Fruit fly (Drosophila melanogaster) whole organism, prepupa: ENCODE measurements around the gene Eip75B.

ENCODE experiments used
- Blimp-1 ChIP-seq: fragments of 200-800 bp; sonication (Bioruptor generic); optimal IDR thresholded peaks from 3 replicates; lab custom pipeline; 2017; ENCODE audit warnings: missing biosample characterization, missing genetic modification characterization, mild to moderate bottlenecking, moderate library complexity, missing genetic modification reagents
- CG10631 ChIP-seq: fragments of 200-800 bp; sonication (Bioruptor generic); optimal IDR thresholded peaks from 2 replicates; lab custom pipeline; 2016; ENCODE audit warnings: missing biosample characterization, missing genetic modification characterization
- CG10669 ChIP-seq: fragments of 200-800 bp; sonication (Bioruptor generic); optimal IDR thresholded peaks from 3 replicates; lab custom pipeline; 2018; ENCODE audit warnings: missing biosample characterization, mild to moderate bottlenecking, missing genetic modification characterization, moderate library complexity
- CG11294 ChIP-seq: fragments of 200-800 bp; sonication (Bioruptor generic); IDR thresholded peaks from 2 replicates; pipeline ENCODE4 v1.3.6; 2022; ENCODE audit warnings: missing biosample characterization, missing genetic modification characterization
- CG11762 ChIP-seq: fragments of 200-800 bp; sonication (Bioruptor generic); optimal IDR thresholded peaks from 3 replicates; lab custom pipeline; 2016; ENCODE audit warnings: missing biosample characterization, missing genetic modification characterization; ENCODE audit not compliant: insufficient read depth
- CG16779 ChIP-seq: fragments of 200-800 bp; sonication (Bioruptor generic); optimal IDR thresholded peaks from 3 replicates; lab custom pipeline; 2017; ENCODE audit warnings: missing biosample characterization, mild to moderate bottlenecking, missing genetic modification characterization
- CG31627 ChIP-seq: fragments of 200-800 bp; sonication (Bioruptor generic); optimal IDR thresholded peaks from 3 replicates; lab custom pipeline; 2016; ENCODE audit warnings: missing biosample characterization, missing genetic modification characterization
- CG32006 ChIP-seq: fragments of 200-800 bp; sonication (Bioruptor generic); optimal IDR thresholded peaks from 3 replicates; lab custom pipeline; 2017; ENCODE audit warnings: missing biosample characterization, mild to moderate bottlenecking, missing genetic modification characterization
- CG34406 ChIP-seq: fragments of 200-800 bp; sonication (Bioruptor generic); optimal IDR thresholded peaks from 3 replicates; lab custom pipeline; 2016; ENCODE audit warnings: missing biosample characterization, missing genetic modification characterization
- CG6163 ChIP-seq: fragments of 200-800 bp; sonication (Bioruptor generic); IDR thresholded peaks from 3 replicates; pipeline ENCODE4 v1.3.6; 2022; ENCODE audit warnings: missing biosample characterization, missing genetic modification characterization
- CG6792 ChIP-seq: fragments of 200-800 bp; sonication (Bioruptor generic); optimal IDR thresholded peaks from 3 replicates; lab custom pipeline; 2016; ENCODE audit warnings: missing biosample characterization, missing genetic modification characterization
- CG6808 ChIP-seq: fragments of 200-800 bp; sonication (Bioruptor generic); optimal IDR thresholded peaks from 3 replicates; lab custom pipeline; 2017; ENCODE audit warnings: missing biosample characterization, missing genetic modification characterization, mild to moderate bottlenecking, moderate library complexity, missing genetic modification reagents
- CG6854 ChIP-seq: fragments of 200-800 bp; sonication (Bioruptor generic); optimal IDR thresholded peaks from 2 replicates; lab custom pipeline; 2017; ENCODE audit warnings: missing biosample characterization, mild to moderate bottlenecking, missing genetic modification characterization
- CG7368 ChIP-seq: fragments of 200-800 bp; sonication (Bioruptor generic); optimal IDR thresholded peaks from 3 replicates; lab custom pipeline; 2016; ENCODE audit warnings: missing biosample characterization, missing genetic modification characterization
- CG8319 ChIP-seq: fragments of 200-800 bp; sonication (Bioruptor generic); optimal IDR thresholded peaks from 3 replicates; lab custom pipeline; 2016; ENCODE audit warnings: missing biosample characterization, missing genetic modification characterization
- CG8632 ChIP-seq: fragments of 200-800 bp; sonication (Bioruptor generic); optimal IDR thresholded peaks from 3 replicates; lab custom pipeline; 2016; ENCODE audit warnings: missing biosample characterization, missing genetic modification characterization
- CG9139 ChIP-seq: fragments of 200-800 bp; sonication (Bioruptor generic); optimal IDR thresholded peaks from 3 replicates; lab custom pipeline; 2017; ENCODE audit warnings: missing biosample characterization, mild to moderate bottlenecking, missing genetic modification characterization
- Eip78C ChIP-seq: fragments of 200-800 bp; sonication (Bioruptor generic); peaks from one replicate; lab custom pipeline; 2016; ENCODE audit warnings: missing biosample characterization, missing genetic modification characterization
- Eip93F ChIP-seq: fragments of 200-800 bp; sonication (Bioruptor generic); optimal IDR thresholded peaks from 2 replicates; lab custom pipeline; 2016; ENCODE audit warnings: missing biosample characterization, mild to moderate bottlenecking, missing genetic modification characterization
- Ets21C ChIP-seq: fragments of 200-800 bp; sonication (Bioruptor generic); optimal IDR thresholded peaks from 3 replicates; lab custom pipeline; 2016; ENCODE audit warnings: missing biosample characterization, missing genetic modification characterization
- Ets96B ChIP-seq: fragments of 200-800 bp; optimal IDR thresholded peaks from 2 replicates; lab custom pipeline; 2019; ENCODE audit warnings: missing biosample characterization, mild to moderate bottlenecking, missing genetic modification characterization, moderate library complexity
- Gug ChIP-seq: fragments of 200-800 bp; sonication (Bioruptor generic); IDR thresholded peaks from 2 replicates; pipeline ENCODE4 v1.3.6; 2022; ENCODE audit warnings: missing biosample characterization, missing genetic modification characterization
- Hr39 ChIP-seq: fragments of 200-800 bp; sonication (Bioruptor generic); optimal IDR thresholded peaks from 2 replicates; lab custom pipeline; 2016; ENCODE audit warnings: missing biosample characterization, missing genetic modification characterization
- Hr4 ChIP-seq: fragments of 200-800 bp; sonication (Bioruptor generic); optimal IDR thresholded peaks from 3 replicates; lab custom pipeline; 2016; ENCODE audit warnings: missing biosample characterization, missing genetic modification characterization
- Lpt ChIP-seq: fragments of 200-800 bp; sonication (Bioruptor generic); optimal IDR thresholded peaks from 3 replicates; lab custom pipeline; 2016; ENCODE audit warnings: missing biosample characterization, missing genetic modification characterization
- Met ChIP-seq: fragments of 200-800 bp; sonication (Bioruptor generic); optimal IDR thresholded peaks from 3 replicates; lab custom pipeline; 2016; ENCODE audit warnings: missing biosample characterization, missing genetic modification characterization
- Sox14 ChIP-seq: fragments of 200-800 bp; sonication (Bioruptor generic); optimal IDR thresholded peaks from 3 replicates; lab custom pipeline; 2016; ENCODE audit warnings: missing biosample characterization, missing genetic modification characterization
- Sox15 ChIP-seq: fragments of 200-800 bp; sonication (Bioruptor generic); optimal IDR thresholded peaks from 3 replicates; lab custom pipeline; 2016; ENCODE audit warnings: missing biosample characterization, missing genetic modification characterization
- achi ChIP-seq: fragments of 200-800 bp; sonication (Bioruptor generic); optimal IDR thresholded peaks from 3 replicates; lab custom pipeline; 2016; ENCODE audit warnings: missing biosample characterization, missing genetic modification characterization
- dac ChIP-seq: fragments of 200-800 bp; sonication (Bioruptor generic); optimal IDR thresholded peaks from 2 replicates; lab custom pipeline; 2017; ENCODE audit warnings: missing biosample characterization, mild to moderate bottlenecking, missing genetic modification characterization
- dsx ChIP-seq: fragments of 200-800 bp; optimal IDR thresholded peaks from 3 replicates; lab custom pipeline; 2019; ENCODE audit warnings: missing biosample characterization, mild to moderate bottlenecking, missing genetic modification characterization, moderate library complexity; ENCODE audit not compliant: poor library complexity, severe bottlenecking
- eg ChIP-seq: fragments of 200-800 bp; sonication (Bioruptor generic); IDR thresholded peaks from 3 replicates; pipeline ENCODE4 v1.3.6; 2022; ENCODE audit warnings: missing biosample characterization, missing genetic modification characterization
- esn ChIP-seq: fragments of 200-800 bp; sonication (Bioruptor generic); optimal IDR thresholded peaks from 2 replicates; lab custom pipeline; 2016; ENCODE audit warnings: missing biosample characterization, mild to moderate bottlenecking, missing genetic modification characterization, moderate library complexity
- fd59A ChIP-seq: fragments of 200-800 bp; sonication (Bioruptor generic); optimal IDR thresholded peaks from 2 replicates; lab custom pipeline; 2017; ENCODE audit warnings: missing biosample characterization, mild to moderate bottlenecking, missing genetic modification characterization, missing genetic modification reagents
- fd85E ChIP-seq: fragments of 200-800 bp; sonication (Bioruptor generic); optimal IDR thresholded peaks from 3 replicates; lab custom pipeline; 2016; ENCODE audit warnings: missing biosample characterization, missing genetic modification characterization
- fkh ChIP-seq: fragments of 200-800 bp; sonication (Bioruptor generic); optimal IDR thresholded peaks from 3 replicates; lab custom pipeline; 2017; ENCODE audit warnings: missing biosample characterization, mild to moderate bottlenecking, missing genetic modification characterization, moderate library complexity
- lz ChIP-seq: fragments of 200-800 bp; sonication (Bioruptor generic); optimal IDR thresholded peaks from 3 replicates; lab custom pipeline; 2016; ENCODE audit warnings: missing biosample characterization, missing genetic modification characterization
- net ChIP-seq: fragments of 200-800 bp; sonication (Bioruptor generic); optimal IDR thresholded peaks from 3 replicates; lab custom pipeline; 2016; ENCODE audit warnings: missing biosample characterization, missing genetic modification characterization
- pdm3 ChIP-seq: fragments of 200-800 bp; sonication (Bioruptor generic); optimal IDR thresholded peaks from 3 replicates; lab custom pipeline; 2016; ENCODE audit warnings: missing biosample characterization, missing genetic modification characterization
- salr ChIP-seq, 2 experiments: fragments of 200-800 bp; sonication (Bioruptor generic); optimal IDR thresholded peaks; 3 replicates each; lab custom pipeline; 2016 to 2018; ENCODE audit warnings: missing biosample characterization in 2 of 2, missing genetic modification characterization in 2 of 2, mild to moderate bottlenecking in 1 of 2
- ss ChIP-seq, 2 experiments: fragments of 200-800 bp; sonication (Bioruptor generic); optimal IDR thresholded peaks; 2 replicates in 1 of 2; 3 replicates in 1 of 2; lab custom pipeline; 2017 to 2018; ENCODE audit warnings: mild to moderate bottlenecking in 2 of 2, missing biosample characterization in 2 of 2, missing genetic modification characterization in 2 of 2, moderate library complexity in 1 of 2
- svp ChIP-seq: fragments of 200-800 bp; sonication (Bioruptor generic); peaks from one replicate; lab custom pipeline; 2016; ENCODE audit warnings: missing biosample characterization, missing genetic modification characterization
- topi ChIP-seq: fragments of 200-800 bp; sonication (Bioruptor generic); optimal IDR thresholded peaks from 3 replicates; lab custom pipeline; 2016; ENCODE audit warnings: missing biosample characterization, missing genetic modification characterization

Gene Eip75B

dm6 chr3L:17929697-17930581 lies 134.6 kb downstream of the Eip75B start:
- TF ChIP-seq svp (GFP tag; lab: Kevin White, UChicago) (peak; percentile 23), Eip93F (GFP tag; lab: Kevin White, UChicago) (no peak), CG10669 (GFP tag; lab: Kevin White, UChicago) (no peak), CG6792 (GFP tag; lab: Kevin White, UChicago) (no peak)

dm6 chr3L:17928106-17928505 lies 136.4 kb downstream of the Eip75B start:
- TF ChIP-seq dac (GFP tag; lab: Kevin White, UChicago) = no peak
- no peak for TF ChIP-seq Ets21C (GFP tag; lab: Kevin White, UChicago)
- peak; percentile 59 for TF ChIP-seq svp (GFP tag; lab: Kevin White, UChicago)

- TF ChIP-seq CG10631 (GFP tag; lab: Kevin White, UChicago) = peak; percentile 54
- TF ChIP-seq dsx (GFP tag; lab: Kevin White, UChicago) = peak; percentile 56
- TF ChIP-seq achi (GFP tag; lab: Kevin White, UChicago) = peak; percentile 46
- no peak for TF ChIP-seq Blimp-1 (GFP tag; lab: Kevin White, UChicago)
- peak; percentile 51 for TF ChIP-seq esn (GFP tag; lab: Kevin White, UChicago)
- TF ChIP-seq CG7368 (GFP tag; lab: Kevin White, UChicago) = peak; percentile 7
- TF ChIP-seq CG16779 = no peak
- no peak for TF ChIP-seq CG8319
- no peak for TF ChIP-seq Hr4 (GFP tag; lab: Kevin White, UChicago)
- TF ChIP-seq Hr39 (GFP tag; lab: Kevin White, UChicago) = no peak
- TF ChIP-seq fd85E (GFP tag; lab: Kevin White, UChicago) = no peak
- peak in 1 of 2 experiments; percentile 66 for TF ChIP-seq ss (GFP tag; optimal IDR thresholded peaks at IDR 0.05; lab: Kevin White, UChicago)
- TF ChIP-seq CG11762 (GFP tag; lab: Kevin White, UChicago) = no peak
- 0 out of 3 replicates have a peak, but pooled peaks have one; percentile 12 for TF ChIP-seq CG6163 (GFP tag; lab: Robert Waterston, UW)
- peak; percentile 40 for TF ChIP-seq Met (GFP tag; lab: Kevin White, UChicago)
- peak; percentile 51 for TF ChIP-seq CG8632
- peak; percentile 16 to 47 for TF ChIP-seq salr (GFP tag; optimal IDR thresholded peaks at IDR 0.05; lab: Kevin White, UChicago)
- peak; percentile 8 for TF ChIP-seq Sox15 (GFP tag; lab: Kevin White, UChicago)
- TF ChIP-seq Gug (GFP tag; lab: Robert Waterston, UW) = no peak
- TF ChIP-seq CG11294 (GFP tag; lab: Robert Waterston, UW) = no peak
- peak; percentile 47 for TF ChIP-seq Sox14 (GFP tag; lab: Kevin White, UChicago)
- TF ChIP-seq CG6808 (GFP tag; lab: Kevin White, UChicago) = peak; percentile 58
- peak; percentile 5 for TF ChIP-seq CG32006
- peak; percentile 36 for TF ChIP-seq net (GFP tag; lab: Kevin White, UChicago)
- TF ChIP-seq CG9139 (GFP tag; lab: Kevin White, UChicago) = peak; percentile 41
- TF ChIP-seq fkh (GFP tag; lab: Kevin White, UChicago) = no peak
- TF ChIP-seq CG6792 (GFP tag; lab: Kevin White, UChicago) = peak; percentile 20
- peak; percentile 65 for TF ChIP-seq Ets96B
- peak; percentile 52 for TF ChIP-seq CG10669 (GFP tag; lab: Kevin White, UChicago)
- no peak for TF ChIP-seq dac (GFP tag; lab: Kevin White, UChicago)
- no peak for TF ChIP-seq fd59A (GFP tag; lab: Kevin White, UChicago)
- no peak for TF ChIP-seq CG6854
- peak; percentile 87 for TF ChIP-seq Eip78C
- TF ChIP-seq Lpt (GFP tag; lab: Kevin White, UChicago) = no peak
- TF ChIP-seq lz (GFP tag; lab: Kevin White, UChicago) = no peak
- TF ChIP-seq svp (GFP tag; lab: Kevin White, UChicago) = peak; percentile 90
- no peak for TF ChIP-seq eg (GFP tag; lab: Robert Waterston, UW)
- TF ChIP-seq pdm3 (GFP tag; lab: Kevin White, UChicago) = peak; percentile 48
- TF ChIP-seq topi = peak; percentile 21
- TF ChIP-seq CG34406 = peak; percentile 57
- TF ChIP-seq CG31627 (GFP tag; lab: Kevin White, UChicago) = peak; percentile 5
Observed at dm6 chr3L:17926575-17927276, 137.8 kb downstream of the Eip75B start.
